Fruit fly (Drosophila melanogaster): Measurements from ENCODE around the gene CG33158.

Gene CG33158

dm6 chr3L:16475518-16476126, 56.2 kb downstream of the CG33158 start:
- TF ChIP-seq psq (optimal IDR thresholded peaks at IDR 0.05) = no peak
- TF ChIP-seq usp (GFP tag; optimal IDR thresholded peaks at IDR 0.05) = no peak
- TF ChIP-seq EcR (GFP tag; optimal IDR thresholded peaks at IDR 0.05) = no peak
- no peak for TF ChIP-seq Dll (optimal IDR thresholded peaks at IDR 0.05)
- TF ChIP-seq CG8478 (optimal IDR thresholded peaks at IDR 0.05) = no peak

- TF ChIP-seq CG8478 (optimal IDR thresholded peaks at IDR 0.05) = no peak
- TF ChIP-seq psq (optimal IDR thresholded peaks at IDR 0.05) = no peak
- TF ChIP-seq EcR (GFP tag; optimal IDR thresholded peaks at IDR 0.05) = no peak
- no peak for TF ChIP-seq Dll (optimal IDR thresholded peaks at IDR 0.05)
- no peak for TF ChIP-seq usp (GFP tag; optimal IDR thresholded peaks at IDR 0.05)
- no peak for TF ChIP-seq pan (optimal IDR thresholded peaks at IDR 0.05)
Observed at dm6 chr3L:16476709-16477119, 57.3 kb downstream of the CG33158 start.

dm6 chr3L:16477134-16477702, 57.8 kb downstream of the CG33158 start:
- no peak for TF ChIP-seq psq (optimal IDR thresholded peaks at IDR 0.05)
- TF ChIP-seq usp (GFP tag; optimal IDR thresholded peaks at IDR 0.05) = no peak
- no peak for TF ChIP-seq Dll (optimal IDR thresholded peaks at IDR 0.05)

dm6 chr3L:16477730-16478129, 58.3 kb downstream of the CG33158 start:
- no peak for TF ChIP-seq EcR (GFP tag; optimal IDR thresholded peaks at IDR 0.05)

DNA sequence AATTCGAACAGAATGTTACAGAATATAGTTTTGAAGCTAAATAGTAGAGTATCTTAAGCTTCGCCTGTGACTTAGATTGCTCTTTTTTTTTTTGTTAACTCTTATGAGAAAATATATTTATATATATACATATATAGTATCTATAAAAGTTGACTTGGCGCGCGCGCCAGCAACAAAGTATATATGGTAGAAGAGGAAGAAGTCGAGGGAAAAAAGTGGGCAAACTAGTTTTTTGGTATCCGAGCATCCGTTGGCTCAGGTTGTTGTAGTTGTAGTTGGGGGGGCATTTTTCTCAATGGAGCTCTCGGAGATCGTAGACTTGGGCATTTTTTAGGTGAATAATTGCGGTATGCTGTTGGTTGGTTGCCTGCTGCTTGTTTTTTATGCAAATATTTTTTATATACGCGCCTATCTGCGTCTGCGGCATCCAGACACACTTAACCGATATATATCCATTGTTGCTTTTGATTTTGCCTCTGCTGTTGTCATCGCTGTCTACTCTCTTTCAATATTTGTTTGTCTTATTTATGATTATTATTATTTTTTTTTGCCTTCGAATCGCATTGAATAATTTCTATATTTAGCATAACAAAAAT, 59.3 kb downstream of the CG33158 start:
- TF ChIP-seq usp (GFP tag; optimal IDR thresholded peaks at IDR 0.05) = no peak
- TF ChIP-seq pan (optimal IDR thresholded peaks at IDR 0.05) = no peak
- no peak for TF ChIP-seq EcR (GFP tag; optimal IDR thresholded peaks at IDR 0.05)
- TF ChIP-seq CG8478 (optimal IDR thresholded peaks at IDR 0.05) = no peak
- no peak for TF ChIP-seq psq (optimal IDR thresholded peaks at IDR 0.05)
- no peak for TF ChIP-seq Dll (optimal IDR thresholded peaks at IDR 0.05)

- TF ChIP-seq psq (optimal IDR thresholded peaks at IDR 0.05) (no peak), usp (GFP tag; optimal IDR thresholded peaks at IDR 0.05) (no peak), CG8478 (optimal IDR thresholded peaks at IDR 0.05) (no peak), pan (optimal IDR thresholded peaks at IDR 0.05) (no peak), Dll (optimal IDR thresholded peaks at IDR 0.05) (no peak), EcR (GFP tag; optimal IDR thresholded peaks at IDR 0.05) (no peak)
Observed at dm6 chr3L:16480408-16481193, 61.2 kb downstream of the CG33158 start.

DNA sequence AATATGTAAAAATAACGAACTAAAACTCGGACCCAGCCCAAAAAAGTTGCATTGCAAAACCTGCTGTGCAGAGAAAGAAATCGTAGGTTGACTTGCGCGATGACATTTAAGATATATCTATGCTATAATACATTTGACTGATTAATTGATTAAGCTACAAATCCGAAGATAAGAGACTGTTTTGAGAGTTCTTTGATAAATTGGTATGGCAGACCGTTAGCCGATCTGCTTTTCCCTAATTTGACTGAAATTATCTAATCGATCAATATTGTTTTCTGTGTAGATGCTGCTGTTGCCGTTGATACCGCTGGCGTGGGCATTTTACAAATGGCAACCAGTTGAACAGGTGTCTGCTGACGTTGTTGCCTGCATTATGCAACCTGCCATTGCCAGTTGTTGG, 62.8 kb downstream of the CG33158 start:
- TF ChIP-seq Dll (optimal IDR thresholded peaks at IDR 0.05) (no peak), EcR (GFP tag; optimal IDR thresholded peaks at IDR 0.05) (no peak), pan (optimal IDR thresholded peaks at IDR 0.05) (no peak), CG8478 (optimal IDR thresholded peaks at IDR 0.05) (no peak), psq (optimal IDR thresholded peaks at IDR 0.05) (no peak), usp (GFP tag; optimal IDR thresholded peaks at IDR 0.05) (no peak)

dm6 chr3L:16483524-16484370, 64.3 kb downstream of the CG33158 start, which contains the start of gene aos:
Gene aos (minus strand): TSS chr3L:16483650.
- TF ChIP-seq EcR (GFP tag; optimal IDR thresholded peaks at IDR 0.05) = no peak
- no peak for TF ChIP-seq pan (optimal IDR thresholded peaks at IDR 0.05)
- TF ChIP-seq usp (GFP tag; optimal IDR thresholded peaks at IDR 0.05) = no peak
- no peak for TF ChIP-seq Dll (optimal IDR thresholded peaks at IDR 0.05)
- TF ChIP-seq psq (optimal IDR thresholded peaks at IDR 0.05) = no peak
- TF ChIP-seq CG8478 (optimal IDR thresholded peaks at IDR 0.05) = no peak

DNA sequence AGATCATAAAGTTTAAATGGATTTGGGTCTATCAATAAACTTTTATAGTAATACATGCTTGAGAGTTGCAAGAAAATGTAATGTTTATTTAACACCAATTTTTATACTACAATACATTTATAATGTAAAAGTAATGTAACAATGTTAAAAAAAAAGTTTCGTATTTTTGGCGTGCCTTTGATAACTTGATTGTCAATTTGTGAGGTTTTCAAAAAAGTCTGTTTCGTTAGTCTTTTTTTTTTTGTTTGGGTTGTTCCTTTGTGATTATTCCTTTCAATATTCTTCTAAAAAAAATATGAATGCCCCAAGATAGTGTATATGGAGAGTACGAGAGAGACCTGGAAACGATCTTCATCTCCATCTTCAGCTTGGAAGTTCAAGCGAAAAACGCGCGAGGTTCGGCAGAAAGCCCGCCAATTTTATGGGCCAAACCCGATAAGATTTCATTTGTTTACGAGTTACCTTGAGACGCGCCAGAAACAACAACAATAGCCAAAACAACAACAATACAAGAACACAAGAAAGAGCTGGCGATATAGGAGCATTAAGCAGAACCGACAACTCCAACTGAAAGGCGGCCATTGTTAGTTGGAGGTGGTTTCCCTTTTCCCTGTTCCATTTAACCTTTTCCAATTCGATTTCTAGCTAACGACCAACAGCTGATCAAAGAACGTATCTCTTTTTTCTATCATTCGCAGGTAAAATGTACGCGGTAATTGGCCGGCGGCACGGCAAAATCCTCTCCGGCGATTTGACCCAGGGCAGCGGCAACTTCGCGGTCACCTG, 65.5 kb downstream of the CG33158 start:
- TF ChIP-seq psq (optimal IDR thresholded peaks at IDR 0.05) = no peak
- no peak for TF ChIP-seq usp (GFP tag; optimal IDR thresholded peaks at IDR 0.05)
- TF ChIP-seq Dll (optimal IDR thresholded peaks at IDR 0.05) = no peak
- no peak for TF ChIP-seq CG8478 (optimal IDR thresholded peaks at IDR 0.05)
- no peak for TF ChIP-seq pan (optimal IDR thresholded peaks at IDR 0.05)
- TF ChIP-seq EcR (GFP tag; optimal IDR thresholded peaks at IDR 0.05) = no peak

- TF ChIP-seq Dll (optimal IDR thresholded peaks at IDR 0.05) (no peak), EcR (GFP tag; optimal IDR thresholded peaks at IDR 0.05) (no peak), psq (optimal IDR thresholded peaks at IDR 0.05) (no peak), pan (optimal IDR thresholded peaks at IDR 0.05) (no peak)
Observed at dm6 chr3L:16486502-16486901, 67.1 kb downstream of the CG33158 start.

DNA sequence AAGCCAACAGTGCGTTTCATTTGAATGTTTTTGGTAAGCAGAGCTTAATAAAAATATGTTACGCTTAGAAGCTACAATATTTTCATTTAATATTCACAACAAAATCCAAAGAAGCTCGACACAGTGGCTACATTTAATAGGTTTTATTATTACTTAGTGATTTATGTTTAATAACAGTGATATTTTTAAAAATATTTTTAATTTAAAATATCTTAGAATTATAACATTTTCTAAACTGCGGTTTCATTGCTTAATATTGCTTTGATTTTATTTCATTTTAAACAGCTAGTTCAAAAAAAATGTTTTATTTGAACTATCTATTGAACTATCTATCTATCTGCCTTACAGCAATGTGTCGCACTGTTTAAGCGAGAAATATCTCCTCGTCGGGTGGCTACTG, 68.4 kb downstream of the CG33158 start:
- TF ChIP-seq psq (optimal IDR thresholded peaks at IDR 0.05) (no peak), EcR (GFP tag; optimal IDR thresholded peaks at IDR 0.05) (no peak), CG8478 (optimal IDR thresholded peaks at IDR 0.05) (no peak), pan (optimal IDR thresholded peaks at IDR 0.05) (no peak), Dll (optimal IDR thresholded peaks at IDR 0.05) (no peak), usp (GFP tag; optimal IDR thresholded peaks at IDR 0.05) (no peak)

Measured in whole organism.